Fruit fly (Drosophila melanogaster) whole organism, prepupa: ENCODE measurements around the gene CG4455.

Source experiments
- Blimp-1 ChIP-seq: fragments of 200-800 bp; sonication (Bioruptor generic); optimal IDR thresholded peaks from 3 replicates; lab custom pipeline; 2017; ENCODE audit warnings: missing biosample characterization, missing genetic modification characterization, mild to moderate bottlenecking, moderate library complexity, missing genetic modification reagents
- CG10631 ChIP-seq: fragments of 200-800 bp; sonication (Bioruptor generic); optimal IDR thresholded peaks from 2 replicates; lab custom pipeline; 2016; ENCODE audit warnings: missing biosample characterization, missing genetic modification characterization
- CG11294 ChIP-seq: fragments of 200-800 bp; sonication (Bioruptor generic); IDR thresholded peaks from 2 replicates; pipeline ENCODE4 v1.3.6; 2022; ENCODE audit warnings: missing biosample characterization, missing genetic modification characterization
- CG11762 ChIP-seq: fragments of 200-800 bp; sonication (Bioruptor generic); optimal IDR thresholded peaks from 3 replicates; lab custom pipeline; 2016; ENCODE audit warnings: missing biosample characterization, missing genetic modification characterization; ENCODE audit not compliant: insufficient read depth
- CG15336 ChIP-seq: fragments of 200-800 bp; sonication (Bioruptor generic); IDR thresholded peaks from 2 replicates; pipeline ENCODE4 v1.3.6; 2022; ENCODE audit warnings: missing biosample characterization, missing genetic modification characterization
- CG1621 ChIP-seq: fragments of 200-800 bp; sonication (Bioruptor generic); optimal IDR thresholded peaks from 3 replicates; lab custom pipeline; 2018; ENCODE audit warnings: missing biosample characterization, mild to moderate bottlenecking, missing genetic modification characterization
- CG3032 ChIP-seq: fragments of 200-800 bp; optimal IDR thresholded peaks from 2 replicates; lab custom pipeline; 2019; ENCODE audit warnings: missing biosample characterization, mild to moderate bottlenecking, missing genetic modification characterization, moderate library complexity
- CG32006 ChIP-seq: fragments of 200-800 bp; sonication (Bioruptor generic); optimal IDR thresholded peaks from 3 replicates; lab custom pipeline; 2017; ENCODE audit warnings: missing biosample characterization, mild to moderate bottlenecking, missing genetic modification characterization
- CG34406 ChIP-seq: fragments of 200-800 bp; sonication (Bioruptor generic); optimal IDR thresholded peaks from 3 replicates; lab custom pipeline; 2016; ENCODE audit warnings: missing biosample characterization, missing genetic modification characterization
- CG6163 ChIP-seq: fragments of 200-800 bp; sonication (Bioruptor generic); IDR thresholded peaks from 3 replicates; pipeline ENCODE4 v1.3.6; 2022; ENCODE audit warnings: missing biosample characterization, missing genetic modification characterization
- CG6276 ChIP-seq: fragments of 200-800 bp; sonication (Bioruptor generic); optimal IDR thresholded peaks from 2 replicates; lab custom pipeline; 2017; ENCODE audit warnings: missing biosample characterization, mild to moderate bottlenecking, missing genetic modification characterization
- CG6792 ChIP-seq: fragments of 200-800 bp; sonication (Bioruptor generic); optimal IDR thresholded peaks from 3 replicates; lab custom pipeline; 2016; ENCODE audit warnings: missing biosample characterization, missing genetic modification characterization
- CG6808 ChIP-seq: fragments of 200-800 bp; sonication (Bioruptor generic); optimal IDR thresholded peaks from 3 replicates; lab custom pipeline; 2017; ENCODE audit warnings: missing biosample characterization, missing genetic modification characterization, mild to moderate bottlenecking, moderate library complexity, missing genetic modification reagents
- CG6854 ChIP-seq: fragments of 200-800 bp; sonication (Bioruptor generic); optimal IDR thresholded peaks from 2 replicates; lab custom pipeline; 2017; ENCODE audit warnings: missing biosample characterization, mild to moderate bottlenecking, missing genetic modification characterization
- CG7368 ChIP-seq: fragments of 200-800 bp; sonication (Bioruptor generic); optimal IDR thresholded peaks from 3 replicates; lab custom pipeline; 2016; ENCODE audit warnings: missing biosample characterization, missing genetic modification characterization
- CG8119 ChIP-seq: fragments of 200-800 bp; sonication (Bioruptor generic); IDR thresholded peaks from 3 replicates; pipeline ENCODE4 v1.3.6; 2022; ENCODE audit warnings: missing biosample characterization, missing genetic modification characterization
- CG8319 ChIP-seq: fragments of 200-800 bp; sonication (Bioruptor generic); optimal IDR thresholded peaks from 3 replicates; lab custom pipeline; 2016; ENCODE audit warnings: missing biosample characterization, missing genetic modification characterization
- CG8632 ChIP-seq: fragments of 200-800 bp; sonication (Bioruptor generic); optimal IDR thresholded peaks from 3 replicates; lab custom pipeline; 2016; ENCODE audit warnings: missing biosample characterization, missing genetic modification characterization
- CG9139 ChIP-seq: fragments of 200-800 bp; sonication (Bioruptor generic); optimal IDR thresholded peaks from 3 replicates; lab custom pipeline; 2017; ENCODE audit warnings: missing biosample characterization, mild to moderate bottlenecking, missing genetic modification characterization
- Eip78C ChIP-seq: fragments of 200-800 bp; sonication (Bioruptor generic); peaks from one replicate; lab custom pipeline; 2016; ENCODE audit warnings: missing biosample characterization, missing genetic modification characterization
- Ets21C ChIP-seq: fragments of 200-800 bp; sonication (Bioruptor generic); optimal IDR thresholded peaks from 3 replicates; lab custom pipeline; 2016; ENCODE audit warnings: missing biosample characterization, missing genetic modification characterization
- Ets96B ChIP-seq: fragments of 200-800 bp; optimal IDR thresholded peaks from 2 replicates; lab custom pipeline; 2019; ENCODE audit warnings: missing biosample characterization, mild to moderate bottlenecking, missing genetic modification characterization, moderate library complexity
- Gug ChIP-seq: fragments of 200-800 bp; sonication (Bioruptor generic); IDR thresholded peaks from 2 replicates; pipeline ENCODE4 v1.3.6; 2022; ENCODE audit warnings: missing biosample characterization, missing genetic modification characterization
- Hr39 ChIP-seq: fragments of 200-800 bp; sonication (Bioruptor generic); optimal IDR thresholded peaks from 2 replicates; lab custom pipeline; 2016; ENCODE audit warnings: missing biosample characterization, missing genetic modification characterization
- OdsH ChIP-seq: fragments of 200-800 bp; sonication (Bioruptor generic); optimal IDR thresholded peaks from 3 replicates; lab custom pipeline; 2016; ENCODE audit warnings: missing biosample characterization, missing genetic modification characterization
- Smox ChIP-seq: fragments of 200-800 bp; sonication (Bioruptor generic); optimal IDR thresholded peaks from 3 replicates; lab custom pipeline; 2016; ENCODE audit warnings: missing biosample characterization, missing genetic modification characterization
- Sox14 ChIP-seq: fragments of 200-800 bp; sonication (Bioruptor generic); optimal IDR thresholded peaks from 3 replicates; lab custom pipeline; 2016; ENCODE audit warnings: missing biosample characterization, missing genetic modification characterization
- Sox15 ChIP-seq: fragments of 200-800 bp; sonication (Bioruptor generic); optimal IDR thresholded peaks from 3 replicates; lab custom pipeline; 2016; ENCODE audit warnings: missing biosample characterization, missing genetic modification characterization
- achi ChIP-seq: fragments of 200-800 bp; sonication (Bioruptor generic); optimal IDR thresholded peaks from 3 replicates; lab custom pipeline; 2016; ENCODE audit warnings: missing biosample characterization, missing genetic modification characterization
- acj6 ChIP-seq: fragments of 200-800 bp; sonication (Bioruptor generic); optimal IDR thresholded peaks from 3 replicates; lab custom pipeline; 2016; ENCODE audit warnings: missing biosample characterization, missing genetic modification characterization
- cyc ChIP-seq: fragments of 200-800 bp; sonication (Bioruptor generic); optimal IDR thresholded peaks from 3 replicates; lab custom pipeline; 2016; ENCODE audit warnings: missing biosample characterization, missing genetic modification characterization
- dac ChIP-seq: fragments of 200-800 bp; sonication (Bioruptor generic); optimal IDR thresholded peaks from 2 replicates; lab custom pipeline; 2017; ENCODE audit warnings: missing biosample characterization, mild to moderate bottlenecking, missing genetic modification characterization
- esn ChIP-seq: fragments of 200-800 bp; sonication (Bioruptor generic); optimal IDR thresholded peaks from 2 replicates; lab custom pipeline; 2016; ENCODE audit warnings: missing biosample characterization, mild to moderate bottlenecking, missing genetic modification characterization, moderate library complexity
- fd59A ChIP-seq: fragments of 200-800 bp; sonication (Bioruptor generic); optimal IDR thresholded peaks from 2 replicates; lab custom pipeline; 2017; ENCODE audit warnings: missing biosample characterization, mild to moderate bottlenecking, missing genetic modification characterization, missing genetic modification reagents
- fd85E ChIP-seq: fragments of 200-800 bp; sonication (Bioruptor generic); optimal IDR thresholded peaks from 3 replicates; lab custom pipeline; 2016; ENCODE audit warnings: missing biosample characterization, missing genetic modification characterization
- fkh ChIP-seq: fragments of 200-800 bp; sonication (Bioruptor generic); optimal IDR thresholded peaks from 3 replicates; lab custom pipeline; 2017; ENCODE audit warnings: missing biosample characterization, mild to moderate bottlenecking, missing genetic modification characterization, moderate library complexity
- net ChIP-seq: fragments of 200-800 bp; sonication (Bioruptor generic); optimal IDR thresholded peaks from 3 replicates; lab custom pipeline; 2016; ENCODE audit warnings: missing biosample characterization, missing genetic modification characterization
- pdm3 ChIP-seq: fragments of 200-800 bp; sonication (Bioruptor generic); optimal IDR thresholded peaks from 3 replicates; lab custom pipeline; 2016; ENCODE audit warnings: missing biosample characterization, missing genetic modification characterization
- spab ChIP-seq: fragments of 200-800 bp; sonication (Bioruptor generic); optimal IDR thresholded peaks from 2 replicates; lab custom pipeline; 2017; ENCODE audit warnings: missing biosample characterization, mild to moderate bottlenecking, missing genetic modification characterization, missing genetic modification reagents
- svp ChIP-seq: fragments of 200-800 bp; sonication (Bioruptor generic); peaks from one replicate; lab custom pipeline; 2016; ENCODE audit warnings: missing biosample characterization, missing genetic modification characterization
- vri ChIP-seq: fragments of 200-800 bp; sonication (Bioruptor generic); optimal IDR thresholded peaks from 3 replicates; lab custom pipeline; 2016; ENCODE audit warnings: missing biosample characterization, mild to moderate bottlenecking, missing genetic modification characterization

The CG4455 gene

DNA sequence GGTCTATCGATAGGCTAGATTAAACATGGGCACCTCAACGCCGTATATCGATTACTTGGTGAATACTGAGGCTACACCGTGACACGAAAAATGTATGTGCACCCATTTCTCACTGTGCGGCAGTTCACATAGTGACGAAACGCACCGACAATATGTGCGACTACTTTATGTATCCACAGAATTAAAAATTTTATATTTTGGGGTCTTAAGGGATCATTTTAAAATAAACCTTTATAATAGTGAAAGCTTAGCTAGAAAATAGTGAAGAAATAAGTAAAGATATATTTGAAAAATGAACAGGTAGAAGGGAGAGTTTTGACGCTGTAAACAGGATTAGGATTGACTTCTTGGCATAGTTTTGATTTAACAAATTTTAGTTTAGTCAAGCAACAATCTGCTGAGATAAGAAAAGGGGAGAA lies 23.6 kb upstream of the CG4455 start, which contains the start of gene mRpL4 (continued):
- TF ChIP-seq CG6792 (GFP tag; lab: Kevin White, UChicago) (peak; percentile 45), Ets96B (tag; lab: Kevin White, UChicago) (no peak), acj6 (GFP tag; lab: Kevin White, UChicago) (peak; percentile 39), CG6854 (GFP tag; lab: Kevin White, UChicago) (no peak), esn (GFP tag; lab: Kevin White, UChicago) (no peak), spab (no peak), Sox14 (GFP tag; lab: Kevin White, UChicago) (no peak), svp (GFP tag; lab: Kevin White, UChicago) (no peak), pdm3 (GFP tag; lab: Kevin White, UChicago) (no peak), fd85E (no peak), Hr39 (GFP tag; lab: Kevin White, UChicago) (no peak), CG3032 (tag; lab: Kevin White, UChicago) (no peak), Gug (no peak; the same call in 1 of the 2 replicates), Sox15 (GFP tag; lab: Kevin White, UChicago) (peak; percentile 1), cyc (GFP tag; lab: Kevin White, UChicago) (no peak), Smox (GFP tag; lab: Kevin White, UChicago) (no peak), CG7368 (no peak), CG6163 (GFP tag; lab: Robert Waterston, UW) (no peak), Eip78C (no peak), achi (GFP tag; lab: Kevin White, UChicago) (no peak), CG8632 (GFP tag; lab: Kevin White, UChicago) (no peak), CG15336 (no peak), OdsH (GFP tag; lab: Kevin White, UChicago) (no peak), CG10631 (GFP tag; lab: Kevin White, UChicago) (peak; percentile 56), CG6808 (GFP tag; lab: Kevin White, UChicago) (no peak), vri (GFP tag; lab: Kevin White, UChicago) (no peak), CG11294 (no peak), CG6276 (GFP tag; lab: Kevin White, UChicago) (no peak), CG32006 (GFP tag; lab: Kevin White, UChicago) (no peak), fkh (GFP tag; lab: Kevin White, UChicago) (peak; percentile 59), CG8319 (GFP tag; lab: Kevin White, UChicago) (peak; percentile 21)

dm6 chr2L:16329625-16330024 lies 23.1 kb upstream of the CG4455 start, which contains the start of gene CG4440:
CG4440 (plus strand) TSS chr2L:16329925.
- no peak for TF ChIP-seq fd85E

- TF ChIP-seq CG34406 (GFP tag; lab: Kevin White, UChicago) (no peak), CG6163 (GFP tag; lab: Robert Waterston, UW) (no peak), pdm3 (GFP tag; lab: Kevin White, UChicago) (no peak), vri (GFP tag; lab: Kevin White, UChicago) (no peak), CG11762 (GFP tag; lab: Kevin White, UChicago) (no peak), CG7368 (no peak)
Measured at dm6 chr2L:16337785-16338184, 14.9 kb upstream of the CG4455 start, which contains the start of gene CG31817. CG31817 (minus strand) TSS chr2L:16337885.

dm6 chr2L:16340268-16340667 lies 12.5 kb upstream of the CG4455 start, which contains the start of gene CG42266:
CG42266 (minus strand) TSS chr2L:16340368.
- TF ChIP-seq fd85E (no peak), vri (GFP tag; lab: Kevin White, UChicago) (no peak), Blimp-1 (GFP tag; lab: Kevin White, UChicago) (no peak), Ets21C (GFP tag; lab: Kevin White, UChicago) (no peak), CG6808 (GFP tag; lab: Kevin White, UChicago) (no peak), CG8119 (no peak), Sox15 (GFP tag; lab: Kevin White, UChicago) (no peak), dac (GFP tag; lab: Kevin White, UChicago) (no peak), CG9139 (GFP tag; lab: Kevin White, UChicago) (no peak), Hr39 (GFP tag; lab: Kevin White, UChicago) (no peak), cyc (GFP tag; lab: Kevin White, UChicago) (no peak), fd59A (GFP tag; lab: Kevin White, UChicago) (no peak), Gug (no peak), pdm3 (GFP tag; lab: Kevin White, UChicago) (no peak), CG1621 (tag; lab: Kevin White, UChicago) (no peak), net (GFP tag; lab: Kevin White, UChicago) (no peak)
- TF ChIP-seq, all 60 proteins: peak for 0
